Worm (Caenorhabditis elegans) whole organism, early embryonic: ENCODE data around the gene W03A5.1.

Experiments
- B0310.2 ChIP-seq: sonication (generic microtip); optimal IDR thresholded peaks from 2 replicates; lab custom pipeline; 2016; ENCODE audit warnings: mild to moderate bottlenecking, missing genetic modification characterization, missing compliant biosample characterization
- F13C5.2 ChIP-seq: sonication (generic microtip); optimal IDR thresholded peaks from 2 replicates; lab custom pipeline; 2017; ENCODE audit warnings: mild to moderate bottlenecking, missing genetic modification characterization, inconsistent platforms, missing compliant biosample characterization
- aly-1 ChIP-seq: sonication (generic microtip); optimal IDR thresholded peaks from 2 replicates; lab custom pipeline; 2016; ENCODE audit warnings: missing genetic modification characterization, missing compliant biosample characterization
- ama-1 ChIP-seq: fragments of 150-350 bp; optimal IDR thresholded peaks from 2 replicates; lab custom pipeline; 2014
- ceh-13 ChIP-seq: fragments of 200-800 bp; sonication (Bioruptor generic); optimal IDR thresholded peaks from 2 replicates; lab custom pipeline; 2018; ENCODE audit warnings: mild to moderate bottlenecking, missing genetic modification characterization, missing compliant biosample characterization
- ceh-36 ChIP-seq: sonication (generic microtip); optimal IDR thresholded peaks from 2 replicates; lab custom pipeline; 2016; ENCODE audit warnings: missing genetic modification characterization, inconsistent platforms, missing compliant biosample characterization
- ets-7 ChIP-seq: sonication (generic microtip); optimal IDR thresholded peaks from 2 replicates; lab custom pipeline; 2016; ENCODE audit warnings: missing genotype, missing genetic modification characterization, missing compliant biosample characterization
- flt-1 ChIP-seq: fragments of 200-800 bp; sonication (Bioruptor generic); IDR thresholded peaks from 2 replicates; pipeline ENCODE4 v1.3.6; 2022; ENCODE audit warnings: missing genetic modification characterization, missing compliant biosample characterization
- hmbx-1 ChIP-seq: sonication (generic microtip); optimal IDR thresholded peaks from 2 replicates; lab custom pipeline; 2016; ENCODE audit warnings: mild to moderate bottlenecking, missing genetic modification characterization, missing compliant biosample characterization
- hmg-4 ChIP-seq: fragments of 200-800 bp; sonication (Bioruptor generic); optimal IDR thresholded peaks from 2 replicates; lab custom pipeline; 2018; ENCODE audit warnings: mild to moderate bottlenecking, missing genetic modification characterization, missing compliant biosample characterization
- hnd-1 ChIP-seq: sonication (generic microtip); optimal IDR thresholded peaks from 2 replicates; lab custom pipeline; 2016; ENCODE audit warnings: missing genetic modification characterization, missing compliant biosample characterization
- pes-1 ChIP-seq: fragments of 200-800 bp; sonication (Bioruptor generic); IDR thresholded peaks from 2 replicates; pipeline ENCODE4 v1.3.6; 2022; ENCODE audit warnings: missing genetic modification reagents, missing genetic modification characterization, missing compliant biosample characterization
- scrt-1 ChIP-seq: fragments of 200-800 bp; sonication (Bioruptor generic); IDR thresholded peaks from 2 replicates; pipeline ENCODE4 v1.3.6; 2022; ENCODE audit warnings: missing genetic modification characterization, missing compliant biosample characterization
- sea-1 ChIP-seq: fragments of 200-800 bp; sonication (Bioruptor generic); conservative IDR thresholded peaks from 2 replicates; pipeline ENCODE4 v1.3.6; 2022; ENCODE audit warnings: missing genetic modification characterization, missing compliant biosample characterization
- tbx-11 ChIP-seq: fragments of 200-800 bp; sonication (Bioruptor generic); IDR thresholded peaks from 2 replicates; pipeline ENCODE4 v1.3.6; 2022; ENCODE audit warnings: missing genetic modification characterization, missing compliant biosample characterization
- tbx-37 ChIP-seq: fragments of 200-800 bp; sonication (Bioruptor generic); conservative IDR thresholded peaks from 2 replicates; pipeline ENCODE4 v1.3.6; 2022; ENCODE audit warnings: missing genetic modification reagents, missing genetic modification characterization, missing compliant biosample characterization
- tra-4 ChIP-seq: sonication (generic microtip); optimal IDR thresholded peaks from 2 replicates; lab custom pipeline; 2017; ENCODE audit warnings: missing genetic modification characterization, missing compliant biosample characterization

The W03A5.1 gene

ce11 chrIII:5379879-5380331 lies 27.8 kb upstream of the W03A5.1 start, which contains the start of gene paqr-2:
Gene paqr-2 (minus strand): TSS chrIII:5379929.
- no peak for TF ChIP-seq ceh-13 (GFP tag; lab: Kevin White, UChicago)
- no peak for TF ChIP-seq flt-1 (GFP tag; lab: Robert Waterston, UW)
- no peak for TF ChIP-seq ama-1
- peak; percentile 18 for TF ChIP-seq hmg-4

- TF ChIP-seq hnd-1 (no peak), ets-7 (tag; lab: Kevin White, UChicago) (no peak), aly-1 (tag; lab: Kevin White, UChicago) (no peak), tbx-11 (GFP tag; lab: Robert Waterston, UW) (no peak), flt-1 (GFP tag; lab: Robert Waterston, UW) (no peak), pes-1 (GFP tag; lab: Robert Waterston, UW) (no peak), ceh-13 (GFP tag; lab: Kevin White, UChicago) (no peak), ama-1 (no peak), sea-1 (GFP tag; lab: Robert Waterston, UW) (no peak)
Observed at ce11 chrIII:5380554-5380953, 27.1 kb upstream of the W03A5.1 start.

- TF ChIP-seq ceh-13 (GFP tag; lab: Kevin White, UChicago) (no peak), tbx-11 (GFP tag; lab: Robert Waterston, UW) (no peak), scrt-1 (GFP tag; lab: Robert Waterston, UW) (no peak), hnd-1 (no peak), ets-7 (tag; lab: Kevin White, UChicago) (no peak), flt-1 (GFP tag; lab: Robert Waterston, UW) (no peak), sea-1 (GFP tag; lab: Robert Waterston, UW) (no peak), F13C5.2 (no peak), hmg-4 (no peak), tbx-37 (GFP tag; lab: Robert Waterston, UW) (no peak)
Observed at ce11 chrIII:5382073-5382472, 25.6 kb upstream of the W03A5.1 start, which contains the start of gene Y32H12A.6. Gene Y32H12A.6 (minus strand): TSS chrIII:5382173.

ce11 chrIII:5385315-5385714 lies 22.4 kb upstream of the W03A5.1 start, which contains the start of gene Y32H12A.7:
Gene Y32H12A.7 (minus strand): TSS chrIII:5385415.
- TF ChIP-seq hmbx-1 (no peak), pes-1 (GFP tag; lab: Robert Waterston, UW) (no peak), sea-1 (GFP tag; lab: Robert Waterston, UW) (no peak), tbx-11 (GFP tag; lab: Robert Waterston, UW) (no peak), B0310.2 (tag; lab: Kevin White, UChicago) (no peak), aly-1 (tag; lab: Kevin White, UChicago) (no peak), ceh-13 (GFP tag; lab: Kevin White, UChicago) (no peak), hnd-1 (no peak), ets-7 (tag; lab: Kevin White, UChicago) (no peak), ama-1 (no peak), flt-1 (GFP tag; lab: Robert Waterston, UW) (no peak), tra-4 (tag; lab: Kevin White, UChicago) (no peak), scrt-1 (GFP tag; lab: Robert Waterston, UW) (no peak), tbx-37 (GFP tag; lab: Robert Waterston, UW) (no peak), F13C5.2 (no peak), hmg-4 (no peak), ceh-36 (tag; lab: Kevin White, UChicago) (no peak)

ce11 chrIII:5388113-5388512 lies 19.6 kb upstream of the W03A5.1 start:
- TF ChIP-seq hmg-4 (no peak), B0310.2 (tag; lab: Kevin White, UChicago) (no peak), hmbx-1 (no peak), scrt-1 (GFP tag; lab: Robert Waterston, UW) (no peak), flt-1 (GFP tag; lab: Robert Waterston, UW) (no peak), aly-1 (tag; lab: Kevin White, UChicago) (no peak), tra-4 (tag; lab: Kevin White, UChicago) (no peak), ceh-36 (tag; lab: Kevin White, UChicago) (no peak), F13C5.2 (no peak), ceh-13 (GFP tag; lab: Kevin White, UChicago) (no peak), hnd-1 (no peak), sea-1 (GFP tag; lab: Robert Waterston, UW) (no peak), tbx-11 (GFP tag; lab: Robert Waterston, UW) (no peak), tbx-37 (GFP tag; lab: Robert Waterston, UW) (no peak), pes-1 (GFP tag; lab: Robert Waterston, UW) (no peak)

ce11 chrIII:5389365-5389764 lies 18.3 kb upstream of the W03A5.1 start:
- no peak for TF ChIP-seq hmg-4
- TF ChIP-seq ets-7 (tag; lab: Kevin White, UChicago) = no peak
- TF ChIP-seq tbx-11 (GFP tag; lab: Robert Waterston, UW) = no peak
- TF ChIP-seq aly-1 (tag; lab: Kevin White, UChicago) = no peak
- TF ChIP-seq F13C5.2 = no peak
- no peak for TF ChIP-seq hmbx-1
- no peak for TF ChIP-seq scrt-1 (GFP tag; lab: Robert Waterston, UW)
- no peak for TF ChIP-seq ceh-36 (tag; lab: Kevin White, UChicago)
- TF ChIP-seq pes-1 (GFP tag; lab: Robert Waterston, UW) = no peak
- no peak for TF ChIP-seq tra-4 (tag; lab: Kevin White, UChicago)
- no peak for TF ChIP-seq sea-1 (GFP tag; lab: Robert Waterston, UW)
- TF ChIP-seq flt-1 (GFP tag; lab: Robert Waterston, UW) = no peak
- TF ChIP-seq tbx-37 (GFP tag; lab: Robert Waterston, UW) = no peak
- no peak for TF ChIP-seq ama-1

ce11 chrIII:5395746-5396145 lies 11.9 kb upstream of the W03A5.1 start:
- no peak for TF ChIP-seq sea-1 (GFP tag; lab: Robert Waterston, UW)
- TF ChIP-seq B0310.2 (tag; lab: Kevin White, UChicago) = no peak
- TF ChIP-seq ceh-36 (tag; lab: Kevin White, UChicago) = no peak
- no peak for TF ChIP-seq hmg-4
- no peak for TF ChIP-seq tbx-37 (GFP tag; lab: Robert Waterston, UW)
- TF ChIP-seq ets-7 (tag; lab: Kevin White, UChicago) = no peak
- TF ChIP-seq F13C5.2 = no peak
- TF ChIP-seq ceh-13 (GFP tag; lab: Kevin White, UChicago) = no peak
- no peak for TF ChIP-seq ama-1
- TF ChIP-seq tra-4 (tag; lab: Kevin White, UChicago) = no peak
- no peak for TF ChIP-seq flt-1 (GFP tag; lab: Robert Waterston, UW)
- no peak for TF ChIP-seq tbx-11 (GFP tag; lab: Robert Waterston, UW)
- TF ChIP-seq scrt-1 (GFP tag; lab: Robert Waterston, UW) = no peak
- TF ChIP-seq aly-1 (tag; lab: Kevin White, UChicago) = no peak
